Fruit fly (Drosophila melanogaster) whole organism, embryonic: ENCODE data around the gene PolA1.

Source experiments
- Abd-B ChIP-seq: fragments of 200-800 bp; sonication (Bioruptor generic); optimal IDR thresholded peaks from 2 replicates; lab custom pipeline; 2018; ENCODE audit warnings: missing biosample characterization, mild to moderate bottlenecking, missing genetic modification characterization, moderate library complexity
- Bdp1 ChIP-seq: fragments of 200-800 bp; sonication (Bioruptor generic); optimal IDR thresholded peaks from 3 replicates; lab custom pipeline; 2016; ENCODE audit warnings: missing biosample characterization, missing genetic modification characterization
- CG10147 ChIP-seq: fragments of 200-800 bp; sonication (Bioruptor generic); optimal IDR thresholded peaks from 2 replicates; lab custom pipeline; 2019; ENCODE audit warnings: missing biosample characterization, mild to moderate bottlenecking, missing genetic modification characterization, moderate library complexity
- CG10565 ChIP-seq: fragments of 200-800 bp; sonication (Bioruptor generic); optimal IDR thresholded peaks from 3 replicates; lab custom pipeline; 2016; ENCODE audit warnings: missing biosample characterization, mild to moderate bottlenecking, missing genetic modification characterization
- CG11560 ChIP-seq: fragments of 200-800 bp; sonication (Bioruptor generic); IDR thresholded peaks from 3 replicates; pipeline ENCODE4 v1.3.6; 2022; ENCODE audit warnings: missing biosample characterization, missing genetic modification characterization
- CG12104 ChIP-seq: fragments of 200-800 bp; sonication (Bioruptor generic); optimal IDR thresholded peaks from 3 replicates; lab custom pipeline; 2016; ENCODE audit warnings: missing biosample characterization, missing genetic modification characterization
- CG12299 ChIP-seq: fragments of 200-800 bp; sonication (Bioruptor generic); optimal IDR thresholded peaks from 2 replicates; lab custom pipeline; 2018; ENCODE audit warnings: missing biosample characterization, mild to moderate bottlenecking, missing genetic modification characterization
- CG1233 ChIP-seq: fragments of 200-800 bp; sonication (Bioruptor generic); optimal IDR thresholded peaks from 4 replicates; lab custom pipeline; 2018; ENCODE audit warnings: missing biosample characterization, mild to moderate bottlenecking, missing genetic modification characterization
- CG14667 ChIP-seq: fragments of 200-800 bp; sonication (Bioruptor generic); IDR thresholded peaks from 2 replicates; pipeline ENCODE4 v1.3.6; 2022; ENCODE audit warnings: missing biosample characterization, missing genetic modification characterization
- CG15269 ChIP-seq: fragments of 200-800 bp; sonication (Bioruptor generic); optimal IDR thresholded peaks from 2 replicates; lab custom pipeline; 2018; ENCODE audit warnings: missing biosample characterization, mild to moderate bottlenecking, missing genetic modification characterization, moderate library complexity
- CG1602 ChIP-seq: fragments of 200-800 bp; sonication (Bioruptor generic); optimal IDR thresholded peaks from 3 replicates; lab custom pipeline; 2016; ENCODE audit warnings: missing biosample characterization, missing genetic modification characterization
- CG17186 ChIP-seq: fragments of 200-800 bp; sonication (Bioruptor generic); optimal IDR thresholded peaks from 3 replicates; lab custom pipeline; 2017; ENCODE audit warnings: missing biosample characterization, missing genetic modification reagents, missing genetic modification characterization
- CG2202 ChIP-seq: fragments of 200-800 bp; sonication (Bioruptor generic); optimal IDR thresholded peaks from 2 replicates; lab custom pipeline; 2018; ENCODE audit warnings: missing biosample characterization, mild to moderate bottlenecking, missing genetic modification characterization
- CG30020 ChIP-seq: fragments of 200-800 bp; optimal IDR thresholded peaks from 2 replicates; lab custom pipeline; 2019; ENCODE audit warnings: missing biosample characterization, mild to moderate bottlenecking, missing genetic modification characterization, moderate library complexity
- CG31441 ChIP-seq: fragments of 200-800 bp; sonication (Bioruptor generic); IDR thresholded peaks from 2 replicates; pipeline ENCODE4 v1.3.6; 2022; ENCODE audit warnings: missing biosample characterization, missing genetic modification characterization
- CG42726 ChIP-seq: fragments of 200-800 bp; sonication (Bioruptor generic); IDR thresholded peaks from 2 replicates; pipeline ENCODE4 v1.3.6; 2022; ENCODE audit warnings: missing biosample characterization, missing genetic modification characterization; ENCODE audit not compliant: partially characterized antibody
- CG4328 ChIP-seq: fragments of 200-800 bp; sonication (Bioruptor generic); optimal IDR thresholded peaks from 3 replicates; lab custom pipeline; 2017; ENCODE audit warnings: missing biosample characterization, missing genetic modification reagents, missing genetic modification characterization
- CG43689 ChIP-seq: fragments of 200-800 bp; sonication (Bioruptor generic); IDR thresholded peaks from 2 replicates; pipeline ENCODE4 v1.3.6; 2022; ENCODE audit warnings: missing biosample characterization, missing genetic modification characterization
- CG4617 ChIP-seq: fragments of 200-800 bp; sonication (Bioruptor generic); optimal IDR thresholded peaks from 3 replicates; lab custom pipeline; 2016; ENCODE audit warnings: missing biosample characterization, missing genetic modification characterization, borderline replicate concordance
- CG6272 ChIP-seq: fragments of 200-800 bp; sonication (Bioruptor generic); IDR thresholded peaks from 2 replicates; pipeline ENCODE4 v1.3.6; 2022; ENCODE audit warnings: missing biosample characterization, missing genetic modification characterization
- CG6791 ChIP-seq: fragments of 200-800 bp; sonication (Bioruptor generic); IDR thresholded peaks from 3 replicates; pipeline ENCODE4 v1.3.6; 2022; ENCODE audit warnings: missing biosample characterization, missing genetic modification characterization; ENCODE audit not compliant: partially characterized antibody
- D ChIP-seq, 2 experiments: fragments of 200-800 bp in 1 of 2; fragments of >200 bp in 1 of 2; sonication (Bioruptor generic) in 1 of 2; optimal IDR thresholded peaks; 2 replicates in 1 of 2; 3 replicates in 1 of 2; lab custom pipeline; 2017; ENCODE audit warnings: mild to moderate bottlenecking in 1 of 2, missing biosample characterization in 1 of 2, missing genetic modification characterization in 1 of 2, missing genetic modification reagents in 1 of 2
- Dad ChIP-seq: fragments of 200-800 bp; sonication (Bioruptor generic); optimal IDR thresholded peaks from 3 replicates; lab custom pipeline; 2016; ENCODE audit warnings: missing biosample characterization, missing genetic modification characterization
- Fer2 ChIP-seq: fragments of 200-800 bp; sonication (Bioruptor generic); optimal IDR thresholded peaks from 2 replicates; lab custom pipeline; 2018; ENCODE audit warnings: missing biosample characterization, mild to moderate bottlenecking, missing genetic modification characterization, moderate library complexity
- Hr78 ChIP-seq, 2 experiments: fragments of 200-800 bp in 1 of 2; fragments of >200 bp in 1 of 2; sonication (Bioruptor generic) in 1 of 2; optimal IDR thresholded peaks; 2 replicates each; lab custom pipeline; 2017 to 2019; ENCODE audit warnings: missing biosample characterization in 2 of 2, missing genetic modification characterization in 2 of 2, mild to moderate bottlenecking in 1 of 2, moderate library complexity in 1 of 2
- Hsf ChIP-seq: fragments of 200-800 bp; sonication (Bioruptor generic); optimal IDR thresholded peaks from 3 replicates; lab custom pipeline; 2016; ENCODE audit warnings: missing biosample characterization, missing genetic modification characterization
- MBD-R2 ChIP-seq: fragments of 200-800 bp; sonication (Bioruptor generic); IDR thresholded peaks from 2 replicates; pipeline ENCODE4 v1.3.6; 2022; ENCODE audit warnings: missing biosample characterization, missing genetic modification characterization
- Med ChIP-seq: fragments of 200-800 bp; sonication (Bioruptor generic); peaks from one replicate; lab custom pipeline; 2016; ENCODE audit warnings: missing biosample characterization, missing genetic modification characterization, mild to moderate bottlenecking, inconsistent platforms, moderate library complexity
- Opbp ChIP-seq: fragments of 200-800 bp; sonication (Bioruptor generic); IDR thresholded peaks from 3 replicates; pipeline ENCODE4 v1.3.6; 2022; ENCODE audit warnings: missing biosample characterization, missing genetic modification characterization; ENCODE audit not compliant: partially characterized antibody
- Taf1 ChIP-seq: fragments of 200-800 bp; sonication (Bioruptor generic); IDR thresholded peaks from 2 replicates; pipeline ENCODE4 v1.3.6; 2022; ENCODE audit warnings: missing biosample characterization, missing genetic modification characterization
- ara ChIP-seq: fragments of 200-800 bp; sonication (Bioruptor generic); IDR thresholded peaks from 2 replicates; pipeline ENCODE4 v1.3.6; 2022; ENCODE audit warnings: missing biosample characterization, missing genetic modification characterization
- cas ChIP-seq: fragments of 200-800 bp; sonication (Bioruptor generic); IDR thresholded peaks from 2 replicates; pipeline ENCODE4 v1.3.6; 2022; ENCODE audit warnings: missing biosample characterization, missing genetic modification characterization
- da ChIP-seq: fragments of 200-800 bp; sonication (Bioruptor generic); optimal IDR thresholded peaks from 2 replicates; lab custom pipeline; 2016; ENCODE audit warnings: missing biosample characterization, missing genetic modification characterization
- fd64A ChIP-seq: fragments of 200-800 bp; sonication (Bioruptor generic); optimal IDR thresholded peaks from 3 replicates; lab custom pipeline; 2018; ENCODE audit warnings: missing biosample characterization, mild to moderate bottlenecking, missing genetic modification characterization
- fru ChIP-seq: fragments of >200 bp; optimal IDR thresholded peaks from 2 replicates; lab custom pipeline; 2017
- gcm2 ChIP-seq: fragments of 200-800 bp; sonication (Bioruptor generic); optimal IDR thresholded peaks from 2 replicates; lab custom pipeline; 2016; ENCODE audit warnings: missing biosample characterization, missing genetic modification characterization
- grau ChIP-seq: fragments of 200-800 bp; optimal IDR thresholded peaks from 3 replicates; lab custom pipeline; 2019; ENCODE audit warnings: missing biosample characterization, mild to moderate bottlenecking, missing genetic modification characterization, moderate library complexity
- gsb-n ChIP-seq: fragments of 200-800 bp; sonication (Bioruptor generic); optimal IDR thresholded peaks from 3 replicates; lab custom pipeline; 2018; ENCODE audit warnings: missing biosample characterization, mild to moderate bottlenecking, missing genetic modification characterization
- hbn ChIP-seq: fragments of 200-800 bp; sonication (Bioruptor generic); IDR thresholded peaks from 2 replicates; pipeline ENCODE4 v1.3.6; 2022; ENCODE audit warnings: missing biosample characterization, missing genetic modification characterization; ENCODE audit not compliant: partially characterized antibody
- ken ChIP-seq: fragments of 200-800 bp; sonication (Bioruptor generic); IDR thresholded peaks from 3 replicates; pipeline ENCODE4 v1.3.6; 2022; ENCODE audit warnings: missing biosample characterization, missing genetic modification characterization
- klu ChIP-seq: fragments of 200-800 bp; sonication (Bioruptor generic); IDR thresholded peaks from 2 replicates; pipeline ENCODE4 v1.3.6; 2022; ENCODE audit warnings: missing biosample characterization, missing genetic modification characterization
- lbe ChIP-seq: fragments of 200-800 bp; sonication (Bioruptor generic); optimal IDR thresholded peaks from 2 replicates; lab custom pipeline; 2016; ENCODE audit warnings: missing biosample characterization, mild to moderate bottlenecking, missing genetic modification characterization
- lilli ChIP-seq: fragments of 200-800 bp; sonication (Bioruptor generic); optimal IDR thresholded peaks from 3 replicates; lab custom pipeline; 2016; ENCODE audit warnings: missing biosample characterization, missing genetic modification characterization
- lov ChIP-seq, 2 experiments: fragments of 200-800 bp in 1 of 2; fragments of >200 bp in 1 of 2; sonication (Bioruptor generic) in 1 of 2; IDR thresholded peaks in 1 of 2; optimal IDR thresholded peaks in 1 of 2; 2 replicates in 1 of 2; 3 replicates in 1 of 2; pipeline versions ENCODE4 v1.3.6 to Lab custom; 2017 to 2022; ENCODE audit warnings: missing biosample characterization in 1 of 2, missing genetic modification characterization in 1 of 2
- nom ChIP-seq: fragments of 200-800 bp; sonication (Bioruptor generic); optimal IDR thresholded peaks from 2 replicates; lab custom pipeline; 2017; ENCODE audit warnings: missing biosample characterization, missing genetic modification characterization, mild to moderate bottlenecking, moderate library complexity, missing genetic modification reagents
- otp ChIP-seq: fragments of 200-800 bp; sonication (Bioruptor generic); IDR thresholded peaks from 3 replicates; pipeline ENCODE4, ENCODE4 v1.3.6; 2022; ENCODE audit warnings: missing biosample characterization, missing genetic modification characterization
- pnt ChIP-seq: fragments of 200-800 bp; sonication (Bioruptor generic); optimal IDR thresholded peaks from 3 replicates; lab custom pipeline; 2016; ENCODE audit warnings: missing biosample characterization, missing genetic modification characterization
- run ChIP-seq: fragments of 200-800 bp; sonication (Bioruptor generic); optimal IDR thresholded peaks from 3 replicates; lab custom pipeline; 2018; ENCODE audit warnings: missing biosample characterization, mild to moderate bottlenecking, missing genetic modification characterization
- sima ChIP-seq: fragments of 200-800 bp; sonication (Bioruptor generic); optimal IDR thresholded peaks from 2 replicates; lab custom pipeline; 2016; ENCODE audit warnings: missing biosample characterization, missing genetic modification characterization
- vfl ChIP-seq: fragments of 200-800 bp; sonication (Bioruptor generic); optimal IDR thresholded peaks from 2 replicates; lab custom pipeline; 2016; ENCODE audit warnings: missing biosample characterization, missing genetic modification characterization

Gene PolA1

dm6 chr3R:21627752-21628151 lies 43.8 kb downstream of the PolA1 start (continued):
- TF ChIP-seq D (optimal IDR thresholded peaks at IDR 0.05; lab: Kevin White, UChicago) = no peak
- TF ChIP-seq D (GFP tag; optimal IDR thresholded peaks at IDR 0.05; lab: Kevin White, UChicago) = peak; percentile 34
- peak; percentile 64 for TF ChIP-seq Hsf (GFP tag; lab: Kevin White, UChicago)
- TF ChIP-seq CG4328 (GFP tag; lab: Kevin White, UChicago) = no peak
- no peak for TF ChIP-seq gcm2 (GFP tag; lab: Kevin White, UChicago)
- peak; percentile 88 for TF ChIP-seq Med (GFP tag; lab: Kevin White, UChicago)
- no peak for TF ChIP-seq CG14667 (GFP tag; lab: Robert Waterston, UW)
- TF ChIP-seq sima (GFP tag; lab: Kevin White, UChicago) = no peak
- TF ChIP-seq CG43689 (GFP tag; lab: Robert Waterston, UW) = no peak
- no peak for TF ChIP-seq CG11560 (tag; lab: Robert Waterston, UW)
- TF ChIP-seq otp (GFP tag; lab: Robert Waterston, UW) = peak; percentile 50; the same call in 1 of the 3 replicates
- no peak for TF ChIP-seq fru
- TF ChIP-seq CG6791 = no peak
- TF ChIP-seq CG1602 (GFP tag; lab: Kevin White, UChicago) = peak; percentile 32
- TF ChIP-seq vfl (GFP tag; lab: Kevin White, UChicago) = peak; percentile 39
- no peak for TF ChIP-seq CG4617
- peak; percentile 26 for TF ChIP-seq CG12104 (GFP tag; lab: Kevin White, UChicago)
- 0 out of 2 replicates have a peak, but pooled peaks have one; percentile 43 for TF ChIP-seq cas (GFP tag; lab: Robert Waterston, UW)
- TF ChIP-seq CG17186 (GFP tag; lab: Kevin White, UChicago) = no peak
- TF ChIP-seq CG42726 (GFP tag; lab: Robert Waterston, UW) = no peak
- TF ChIP-seq pnt (GFP tag; lab: Kevin White, UChicago) = no peak
- TF ChIP-seq gsb-n (tag; lab: Kevin White, UChicago) = peak; percentile 59
- TF ChIP-seq fd64A (GFP tag; lab: Kevin White, UChicago) = no peak
- peak; percentile 62; the same call in 1 of the 2 replicates for TF ChIP-seq MBD-R2
- TF ChIP-seq CG10147 (GFP tag; lab: Kevin White, UChicago) = peak; percentile 65
- TF ChIP-seq hbn = no peak
- TF ChIP-seq Fer2 (tag; lab: Kevin White, UChicago) = peak; percentile 34
- peak; percentile 83 for TF ChIP-seq CG15269
- TF ChIP-seq da (GFP tag; lab: Kevin White, UChicago) = no peak
- peak; percentile 69 for TF ChIP-seq lilli (GFP tag; lab: Kevin White, UChicago)
- no peak for TF ChIP-seq CG10565 (GFP tag; lab: Kevin White, UChicago)
- peak; percentile 57; the same call in 1 of the 2 replicates for TF ChIP-seq CG31441 (GFP tag; lab: Robert Waterston, UW)
- peak; percentile 16 for TF ChIP-seq Bdp1 (GFP tag; lab: Kevin White, UChicago)
- TF ChIP-seq Taf1 (GFP tag; lab: Robert Waterston, UW) = peak; percentile 55; the same call in 1 of the 2 replicates
- TF ChIP-seq Opbp = no peak
- peak; percentile 41 for TF ChIP-seq CG12299 (tag; lab: Kevin White, UChicago)
- peak; percentile 16 for TF ChIP-seq CG2202
- peak; percentile 74 for TF ChIP-seq ara (GFP tag; lab: Robert Waterston, UW)
- TF ChIP-seq lov (optimal IDR thresholded peaks at IDR 0.05; lab: Kevin White, UChicago) = no peak
- TF ChIP-seq lov (GFP tag; IDR thresholded peaks at IDR 0.05; lab: Robert Waterston, UW) = no peak
- peak; percentile 31 for TF ChIP-seq run (tag; lab: Kevin White, UChicago)
- TF ChIP-seq Hr78 (GFP tag; optimal IDR thresholded peaks at IDR 0.05; lab: Kevin White, UChicago) = no peak
- peak; percentile 71 for TF ChIP-seq grau (tag; lab: Kevin White, UChicago)
- peak; percentile 64; the same call in 1 of the 3 replicates for TF ChIP-seq ken (GFP tag; lab: Robert Waterston, UW)
- TF ChIP-seq Abd-B = peak; percentile 62
- no peak; the same call in 1 of the 2 replicates for TF ChIP-seq CG6272
- TF ChIP-seq lbe (GFP tag; lab: Kevin White, UChicago) = peak; percentile 74
- TF ChIP-seq CG30020 (tag; lab: Kevin White, UChicago) = no peak
- no peak for TF ChIP-seq nom (GFP tag; lab: Kevin White, UChicago)
- TF ChIP-seq klu (GFP tag; lab: Robert Waterston, UW) = peak; percentile 57
- TF ChIP-seq Dad (GFP tag; lab: Kevin White, UChicago) = no peak
- TF ChIP-seq CG1233 = peak; percentile 57
